Worm (Caenorhabditis elegans) whole organism, L1 larva: ENCODE measurements around the gene mcat-1.

Experiments used
- lin-39 ChIP-seq: fragments of 150-350 bp; optimal IDR thresholded peaks from 2 replicates; lab custom pipeline; 2014; ENCODE audit warnings: missing biosample characterization, missing genetic modification reagents, missing genetic modification characterization
- lir-3 ChIP-seq: sonication (generic microtip); optimal IDR thresholded peaks from 2 replicates; lab custom pipeline; 2016; ENCODE audit warnings: mild to moderate bottlenecking, missing genetic modification characterization, moderate library complexity, missing compliant biosample characterization; ENCODE audit not compliant: poor library complexity
- mep-1 ChIP-seq: fragments of 150-350 bp; optimal IDR thresholded peaks from 2 replicates; lab custom pipeline; 2014; ENCODE audit warnings: missing biosample characterization, missing genetic modification characterization
- nhr-11 ChIP-seq: fragments of 150-350 bp; optimal IDR thresholded peaks from 2 replicates; lab custom pipeline; 2014; ENCODE audit warnings: missing biosample characterization, missing genetic modification characterization
- nhr-76 ChIP-seq: sonication (generic microtip); optimal IDR thresholded peaks from 2 replicates; lab custom pipeline; 2017; ENCODE audit warnings: missing biosample characterization, missing genetic modification characterization
- tbx-2 ChIP-seq: sonication (generic microtip); optimal IDR thresholded peaks from 2 replicates; lab custom pipeline; 2016; ENCODE audit warnings: missing genetic modification characterization, missing compliant biosample characterization
- unc-62 ChIP-seq: fragments of 150-350 bp; optimal IDR thresholded peaks from 2 replicates; lab custom pipeline; 2014; ENCODE audit warnings: missing biosample characterization, missing genetic modification reagents, missing genetic modification characterization

DNA sequence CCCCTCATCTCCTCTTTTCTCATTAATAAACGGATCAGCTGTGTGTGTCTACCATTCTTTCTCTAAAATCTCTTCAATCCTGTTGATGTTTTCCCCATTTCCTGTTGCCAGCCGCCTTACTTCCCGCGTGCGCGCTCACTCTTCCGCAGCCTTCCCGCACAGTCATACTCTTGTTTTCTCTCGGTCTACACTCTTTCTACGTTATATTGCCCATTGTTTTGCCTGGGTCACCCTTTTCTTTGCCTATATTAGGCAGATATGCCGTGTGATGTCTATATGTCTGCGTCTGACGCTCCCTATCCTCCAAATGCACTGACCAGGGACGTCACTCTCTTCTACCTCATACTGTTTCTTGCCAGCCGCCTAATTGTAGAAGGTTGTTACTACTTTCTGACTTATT, 25.0 kb downstream of the mcat-1 start:
- TF ChIP-seq tbx-2 (peak; percentile 0), nhr-11 (no peak), unc-62 (GFP tag; lab: Kevin White, UChicago) (no peak), lir-3 (tag; lab: Kevin White, UChicago) (no peak), nhr-76 (tag; lab: Kevin White, UChicago) (no peak), mep-1 (peak; percentile 79), lin-39 (tag; lab: Kevin White, UChicago) (no peak)
